Worm (Caenorhabditis elegans) whole organism, midembryonic: ENCODE data around the gene Y102A5C.36.

Source experiments
- T22C8.4 ChIP-seq: fragments of 200-800 bp; sonication (Bioruptor generic); IDR thresholded peaks from 2 replicates; pipeline ENCODE4 v1.3.6; 2022; ENCODE audit warnings: missing genetic modification characterization, missing compliant biosample characterization
- cog-1 ChIP-seq: sonication (generic microtip); optimal IDR thresholded peaks from 2 replicates; lab custom pipeline; 2016; ENCODE audit warnings: missing genetic modification characterization, missing compliant biosample characterization
- flt-1 ChIP-seq: fragments of 200-800 bp; sonication (Bioruptor generic); IDR thresholded peaks from 2 replicates; pipeline ENCODE4 v1.3.6; 2022; ENCODE audit warnings: missing genetic modification characterization, missing compliant biosample characterization
- klf-2 ChIP-seq: fragments of 200-800 bp; sonication (Bioruptor generic); conservative IDR thresholded peaks from 2 replicates; pipeline ENCODE4 v1.3.6; 2022; ENCODE audit warnings: missing genetic modification reagents, missing genetic modification characterization, missing compliant biosample characterization
- med-1 ChIP-seq: sonication (generic microtip); optimal IDR thresholded peaks from 2 replicates; lab custom pipeline; 2017; ENCODE audit warnings: missing genetic modification characterization, mild to moderate bottlenecking, missing compliant biosample characterization, antibody characterized with exemption, missing genetic modification reagents; ENCODE audit not compliant: insufficient read depth
- ref-1 ChIP-seq: fragments of 200-800 bp; sonication (Bioruptor generic); conservative IDR thresholded peaks from 2 replicates; pipeline ENCODE4 v1.3.6; 2022; ENCODE audit warnings: missing genetic modification reagents, missing genetic modification characterization, missing compliant biosample characterization
- tab-1 ChIP-seq: fragments of 200-800 bp; sonication (Bioruptor generic); IDR thresholded peaks from 2 replicates; pipeline ENCODE4 v1.3.6; 2022; ENCODE audit warnings: missing genetic modification characterization, missing compliant biosample characterization
- ztf-23 ChIP-seq: fragments of 200-800 bp; sonication (Bioruptor generic); IDR thresholded peaks from 2 replicates; pipeline ENCODE4 v1.3.6; 2022; ENCODE audit warnings: missing genetic modification reagents, missing genetic modification characterization, missing compliant biosample characterization
- ztf-29 ChIP-seq: fragments of 200-800 bp; sonication (Bioruptor generic); IDR thresholded peaks from 2 replicates; pipeline ENCODE4 v1.3.6; 2022; ENCODE audit warnings: missing genetic modification reagents, missing genetic modification characterization, missing compliant biosample characterization

Gene Y102A5C.36

ce11 chrV:16880679-16881078 is 46.6 kb downstream of the Y102A5C.36 start, which contains the start of gene F09C6.14:
Gene F09C6.14, plus strand, starts transcription at chrV:16880979.
- TF ChIP-seq T22C8.4, result no peak
- no peak for TF ChIP-seq flt-1 (GFP tag; lab: Robert Waterston, UW)
- no peak for TF ChIP-seq ref-1 (GFP tag; lab: Robert Waterston, UW)
- no peak for TF ChIP-seq cog-1 (tag; lab: Kevin White, UChicago)
- no peak for TF ChIP-seq ztf-23
- no peak for TF ChIP-seq klf-2

DNA sequence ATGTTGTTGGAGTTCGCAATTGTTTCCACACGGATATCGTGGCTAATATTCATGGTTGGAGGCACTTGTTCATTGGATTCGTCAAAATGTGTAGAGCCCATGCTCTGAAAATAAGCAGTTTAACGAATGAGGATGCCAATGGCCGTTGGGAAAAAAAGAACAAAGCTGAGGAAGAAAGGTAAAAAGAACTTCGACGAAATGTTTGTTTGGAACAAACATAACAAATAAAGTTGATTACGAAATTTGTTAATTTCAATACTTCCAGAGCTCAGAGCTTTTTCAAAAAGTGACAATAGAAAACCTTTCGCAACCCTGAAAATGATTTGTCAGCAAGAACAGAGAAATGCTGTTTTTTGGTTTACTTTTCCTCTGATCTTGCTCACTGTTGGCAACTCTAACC is 47.2 kb downstream of the Y102A5C.36 start, which contains the start of gene F09C6.3:
Gene F09C6.3 (minus strand): TSS at position 101 of the 400 bp plus-strand sequence.
- TF ChIP-seq flt-1 (GFP tag; lab: Robert Waterston, UW) (no peak), med-1 (GFP tag; lab: Kevin White, UChicago) (no peak), ref-1 (GFP tag; lab: Robert Waterston, UW) (no peak)

DNA sequence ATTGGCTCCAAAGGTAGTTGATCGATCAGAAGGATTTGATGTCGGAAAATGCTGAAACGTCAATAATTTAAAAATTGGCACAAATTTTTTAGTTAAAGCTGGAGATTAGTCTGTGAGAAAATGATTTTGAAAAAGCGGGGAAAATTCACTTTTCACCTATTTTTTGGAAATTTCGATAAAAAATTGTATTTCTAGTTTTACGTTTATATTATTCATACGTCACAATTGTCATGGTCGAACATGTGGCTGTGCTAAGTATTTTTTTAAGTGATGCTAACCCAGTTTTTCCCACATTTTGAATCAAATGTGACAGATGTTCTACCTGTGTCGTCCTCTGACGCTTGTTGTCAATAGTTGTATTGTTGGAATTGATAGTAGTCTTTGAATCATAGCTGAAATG is 47.7 kb downstream of the Y102A5C.36 start:
- TF ChIP-seq ztf-29 (no peak), klf-2 (no peak), med-1 (GFP tag; lab: Kevin White, UChicago) (no peak), ztf-23 (no peak), tab-1 (GFP tag; lab: Robert Waterston, UW) (no peak), flt-1 (GFP tag; lab: Robert Waterston, UW) (no peak), cog-1 (tag; lab: Kevin White, UChicago) (no peak), ref-1 (GFP tag; lab: Robert Waterston, UW) (no peak), T22C8.4 (no peak)
